Worm (Caenorhabditis elegans) whole organism, mixed stage, embryonic: Measurements from ENCODE around the gene srx-95.

Source experiments
- sptf-1 ChIP-seq: sonication (generic microtip); optimal IDR thresholded peaks from 2 replicates; lab custom pipeline; 2017; ENCODE audit warnings: mild to moderate bottlenecking, missing genetic modification characterization, moderate library complexity, missing compliant biosample characterization
- zip-8 ChIP-seq: fragments of 150-350 bp; optimal IDR thresholded peaks from 2 replicates; lab custom pipeline; 2014; ENCODE audit warnings: missing biosample characterization, missing genetic modification characterization

DNA sequence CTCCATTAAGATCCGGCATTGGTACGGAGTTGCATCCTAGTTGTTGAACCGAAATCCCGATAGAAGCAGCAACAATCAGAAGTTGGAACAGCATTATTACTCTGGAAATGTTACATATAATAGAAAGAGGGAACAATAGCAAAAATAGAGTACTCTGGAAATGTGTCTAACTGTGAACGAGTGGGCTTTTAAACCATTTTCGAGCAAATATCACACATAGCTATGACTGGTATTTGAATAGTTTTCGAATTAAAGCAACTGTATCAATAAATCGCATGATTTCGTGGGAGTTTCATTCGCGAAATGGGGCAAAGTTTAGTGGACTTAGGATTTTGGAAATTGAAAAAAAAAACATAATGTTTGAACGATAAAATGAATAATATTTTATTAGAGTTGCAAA is 5.1 kb downstream of the srx-95 start, which contains the start of gene F41G3.10:
- TF ChIP-seq zip-8 (tag; lab: Kevin White, UChicago) (no peak), sptf-1 (tag; lab: Kevin White, UChicago) (no peak)
